Fruit fly (Drosophila melanogaster) S2 (cell line): Measurements from ENCODE around the gene CG42369.

Experiments
- CG8478 ChIP-seq: fragments of >200 bp; optimal IDR thresholded peaks from 2 replicates; lab custom pipeline; 2018
- CTCF ChIP-seq, 2 experiments: fragments of >200 bp; optimal IDR thresholded peaks; 2 replicates each; lab custom pipeline; 2018

dm6 chr2L:6397149-6397548 lies at the start of gene CG42369:
- TF ChIP-seq CG8478 (lab: Kevin White, UChicago) (no peak), CTCF (optimal IDR thresholded peaks at IDR 0.05; lab: Kevin White, UChicago) (no peak)
